Worm (Caenorhabditis elegans): ENCODE results near the gene F54B3.2.

F54B3.2 gene

ce11 chrII:10270052-10270451, at the start of gene F54B3.2:
Gene F54B3.2 (minus strand): TSS chrII:10270152.
- no peak for TF ChIP-seq mab-5 (tag; optimal IDR thresholded peaks at IDR 0.05)
- TF ChIP-seq flh-1 (GFP tag; optimal IDR thresholded peaks at IDR 0.05), result no peak
- TF ChIP-seq ceh-43 (GFP tag; optimal IDR thresholded peaks at IDR 0.05), result no peak
- TF ChIP-seq bed-3 (GFP tag; optimal IDR thresholded peaks at IDR 0.05), result no peak
- no peak for TF ChIP-seq sem-2 (GFP tag; optimal IDR thresholded peaks at IDR 0.05)
- no peak for TF ChIP-seq lsy-2 (tag; optimal IDR thresholded peaks at IDR 0.05)

- no peak for TF ChIP-seq ceh-39 (tag; optimal IDR thresholded peaks at IDR 0.05)
- TF ChIP-seq nhr-28 (tag; optimal IDR thresholded peaks at IDR 0.05), result no peak
- no peak for TF ChIP-seq M03D4.4 (tag; optimal IDR thresholded peaks at IDR 0.05)
- no peak for TF ChIP-seq ceh-83 (GFP tag; optimal IDR thresholded peaks at IDR 0.05)
- TF ChIP-seq unc-120 (tag; optimal IDR thresholded peaks at IDR 0.05; ENCODE audit: poor library complexity, severe bottlenecking), result no peak
Observed at ce11 chrII:10317007-10317406, 47.1 kb upstream of the F54B3.2 start, which contains the start of gene M02G9.4. Gene M02G9.4 (plus strand): TSS chrII:10317307.

ce11 chrII:10316119-10316518, 46.2 kb upstream of the F54B3.2 start, which contains the start of gene gcy-5:
Gene gcy-5 (minus strand): TSS chrII:10316219.
- no peak for TF ChIP-seq mep-1 (tag; optimal IDR thresholded peaks at IDR 0.05)

ce11 chrII:10315252-10315651, 45.3 kb upstream of the F54B3.2 start, which contains the start of gene idpp-8:
Gene idpp-8 (plus strand): TSS chrII:10315552.
- TF ChIP-seq mab-5 (tag; optimal IDR thresholded peaks at IDR 0.05), result no peak
- no peak for TF ChIP-seq tbx-8 (GFP tag; optimal IDR thresholded peaks at IDR 0.05)
- TF ChIP-seq lin-32 (GFP tag; optimal IDR thresholded peaks at IDR 0.05), result no peak
- no peak for TF ChIP-seq nhr-12 (tag; optimal IDR thresholded peaks at IDR 0.05)
- no peak for TF ChIP-seq nhr-2 (tag; optimal IDR thresholded peaks at IDR 0.05)
- TF ChIP-seq elt-1 (tag; optimal IDR thresholded peaks at IDR 0.05; ENCODE audit: borderline replicate concordance, insufficient read depth), result no peak
- TF ChIP-seq unc-120 (tag; optimal IDR thresholded peaks at IDR 0.05; ENCODE audit: poor library complexity, severe bottlenecking), result no peak
- no peak for TF ChIP-seq mep-1 (tag; optimal IDR thresholded peaks at IDR 0.05)
- no peak for TF ChIP-seq nhr-28 (tag; optimal IDR thresholded peaks at IDR 0.05)
- TF ChIP-seq lin-13 (tag; optimal IDR thresholded peaks at IDR 0.05), result no peak
- no peak for TF ChIP-seq M03D4.4 (tag; optimal IDR thresholded peaks at IDR 0.05)
- no peak for TF ChIP-seq flh-1 (GFP tag; optimal IDR thresholded peaks at IDR 0.05)
- no peak for TF ChIP-seq bed-3 (GFP tag; optimal IDR thresholded peaks at IDR 0.05)
- TF ChIP-seq hlh-1 (tag; optimal IDR thresholded peaks at IDR 0.05), result no peak
- TF ChIP-seq snpc-4 (tag; optimal IDR thresholded peaks at IDR 0.05), result no peak
- no peak for TF ChIP-seq cnd-1 (tag; optimal IDR thresholded peaks at IDR 0.05)
- TF ChIP-seq elt-3 (tag; optimal IDR thresholded peaks at IDR 0.05), result no peak
- TF ChIP-seq drap-1 (GFP tag; optimal IDR thresholded peaks at IDR 0.05), result no peak
- TF ChIP-seq ceh-43 (GFP tag; optimal IDR thresholded peaks at IDR 0.05), result no peak

- TF ChIP-seq lsy-2 (tag; optimal IDR thresholded peaks at IDR 0.05), result no peak
- TF ChIP-seq ces-1 (GFP tag; optimal IDR thresholded peaks at IDR 0.05), result no peak
- TF ChIP-seq nhr-237 (tag; optimal IDR thresholded peaks at IDR 0.05), result no peak
- no peak for TF ChIP-seq sem-2 (GFP tag; optimal IDR thresholded peaks at IDR 0.05)
- no peak for TF ChIP-seq lin-32 (GFP tag; optimal IDR thresholded peaks at IDR 0.05)
- TF ChIP-seq drap-1 (GFP tag; optimal IDR thresholded peaks at IDR 0.05), result no peak
- no peak for TF ChIP-seq ztf-11 (tag; optimal IDR thresholded peaks at IDR 0.05)
- no peak for TF ChIP-seq unc-62 (GFP tag; optimal IDR thresholded peaks at IDR 0.05)
- no peak for TF ChIP-seq M03D4.4 (tag; optimal IDR thresholded peaks at IDR 0.05)
- TF ChIP-seq nhr-12 (tag; optimal IDR thresholded peaks at IDR 0.05), result no peak
- no peak for TF ChIP-seq mab-5 (tag; optimal IDR thresholded peaks at IDR 0.05)
- TF ChIP-seq flh-1 (GFP tag; optimal IDR thresholded peaks at IDR 0.05), result no peak
- no peak for TF ChIP-seq ceh-43 (GFP tag; optimal IDR thresholded peaks at IDR 0.05)
- TF ChIP-seq pha-4 (tag; optimal IDR thresholded peaks at IDR 0.05), result no peak
- TF ChIP-seq ceh-83 (GFP tag; optimal IDR thresholded peaks at IDR 0.05), result no peak
- TF ChIP-seq elt-1 (tag; optimal IDR thresholded peaks at IDR 0.05; ENCODE audit: borderline replicate concordance, insufficient read depth), result no peak
- TF ChIP-seq zip-8 (tag; optimal IDR thresholded peaks at IDR 0.05), result no peak
- TF ChIP-seq lin-13 (tag; optimal IDR thresholded peaks at IDR 0.05), result no peak
Observed at ce11 chrII:10311973-10312372, 42.0 kb upstream of the F54B3.2 start, which contains the start of gene srlf-34. Gene srlf-34 (plus strand): TSS chrII:10312293.

- no peak for TF ChIP-seq snpc-4 (tag; optimal IDR thresholded peaks at IDR 0.05)
- TF ChIP-seq lsy-2 (tag; optimal IDR thresholded peaks at IDR 0.05), result no peak
- no peak for TF ChIP-seq bed-3 (GFP tag; optimal IDR thresholded peaks at IDR 0.05)
- no peak for TF ChIP-seq nhr-12 (tag; optimal IDR thresholded peaks at IDR 0.05)
- TF ChIP-seq ceh-39 (tag; optimal IDR thresholded peaks at IDR 0.05), result no peak
- no peak for TF ChIP-seq nhr-237 (tag; optimal IDR thresholded peaks at IDR 0.05)
- TF ChIP-seq ceh-43 (GFP tag; optimal IDR thresholded peaks at IDR 0.05), result no peak
- no peak for TF ChIP-seq M03D4.4 (tag; optimal IDR thresholded peaks at IDR 0.05)
- no peak for TF ChIP-seq elt-1 (tag; optimal IDR thresholded peaks at IDR 0.05; ENCODE audit: borderline replicate concordance, insufficient read depth)
- TF ChIP-seq cnd-1 (tag; optimal IDR thresholded peaks at IDR 0.05), result no peak
- TF ChIP-seq ztf-11 (tag; optimal IDR thresholded peaks at IDR 0.05), result no peak
- TF ChIP-seq nhr-2 (tag; optimal IDR thresholded peaks at IDR 0.05), result no peak
Observed at ce11 chrII:10309337-10309736, 39.4 kb upstream of the F54B3.2 start, which contains the start of gene ZK970.8. Gene ZK970.8 (plus strand): TSS chrII:10309637.

All from whole organism, mixed stage, embryonic.